Worm (Caenorhabditis elegans): ENCODE data around the gene C30G7.2.
"Not testable (repeated sequence)": the region's sequence is repeated elsewhere in the genome, so short reads cannot be mapped to it uniquely, and the experiment has no call there.

ce11 chrV:14890782-14891181, 45.9 kb upstream of the C30G7.2 start, which contains the start of gene nspa-2:
- not testable (repeated sequence) for TF ChIP-seq lsy-2 (tag; optimal IDR thresholded peaks at IDR 0.05); unc-62 (GFP tag; optimal IDR thresholded peaks at IDR 0.05); alr-1 (tag; optimal IDR thresholded peaks at IDR 0.05); sem-4 (tag; optimal IDR thresholded peaks at IDR 0.05); sma-9 (GFP tag; optimal IDR thresholded peaks at IDR 0.05); sma-9 (tag; optimal IDR thresholded peaks at IDR 0.05); nhr-237 (tag; optimal IDR thresholded peaks at IDR 0.05); ceh-16 (tag; optimal IDR thresholded peaks at IDR 0.05); ztf-11 (tag; optimal IDR thresholded peaks at IDR 0.05); nhr-11 (tag; optimal IDR thresholded peaks at IDR 0.05); elt-1 (tag; optimal IDR thresholded peaks at IDR 0.05); nhr-77 (tag; optimal IDR thresholded peaks at IDR 0.05)
